Fruit fly (Drosophila melanogaster) whole organism: Measurements from ENCODE around the gene eater.

Experiments
- CG8478 ChIP-seq: fragments of >200 bp; optimal IDR thresholded peaks from 2 replicates; lab custom pipeline; 2018; ENCODE audit warnings: inconsistent platforms
- Dll ChIP-seq: fragments of >200 bp; optimal IDR thresholded peaks from 2 replicates; lab custom pipeline; 2017
- EcR ChIP-seq, 2 experiments: fragments of >200 bp; optimal IDR thresholded peaks; 2 replicates each; lab custom pipeline; 2017; ENCODE audit warnings: missing biosample characterization in 2 of 2, missing genetic modification characterization in 2 of 2, missing genetic modification reagents in 2 of 2
- pan ChIP-seq: fragments of >200 bp; optimal IDR thresholded peaks from 2 replicates; lab custom pipeline; 2017
- psq ChIP-seq: fragments of >200 bp; optimal IDR thresholded peaks from 2 replicates; lab custom pipeline; 2017

DNA sequence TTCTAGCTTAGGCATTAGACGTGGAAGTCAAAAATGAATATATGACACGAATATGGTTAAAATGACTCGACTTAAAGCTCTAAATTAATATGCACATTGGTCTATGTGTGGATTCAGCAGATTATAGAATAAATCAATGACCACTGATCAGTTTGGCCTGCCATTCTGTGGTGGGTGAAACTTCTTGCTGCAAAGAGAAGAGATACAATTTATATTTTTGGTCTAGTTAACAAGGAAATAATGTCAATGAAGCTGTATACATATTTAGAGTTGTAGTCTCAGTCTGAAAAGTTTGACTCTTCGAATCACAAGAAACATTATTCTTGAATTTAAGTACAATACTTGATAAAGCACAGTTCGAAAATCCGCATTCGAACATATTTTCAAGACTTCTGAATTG is 34.3 kb downstream of the eater start, which contains the start of gene CG43935:
- TF ChIP-seq psq (no peak), CG8478 (lab: Kevin White, UChicago) (no peak), Dll (lab: Kevin White, UChicago) (no peak), pan (lab: Kevin White, UChicago) (no peak), EcR (GFP tag; optimal IDR thresholded peaks at IDR 0.05; lab: Kevin White, UChicago) (no peak)
